Fruit fly (Drosophila melanogaster) whole organism, pupa: Measurements from ENCODE around the gene CAH4.

Source experiments
- CG14655 ChIP-seq: fragments of 200-800 bp; sonication (Bioruptor generic); optimal IDR thresholded peaks from 3 replicates; lab custom pipeline; 2017; ENCODE audit warnings: mild to moderate bottlenecking, missing biosample characterization, missing genetic modification reagents, missing genetic modification characterization
- CG15710 ChIP-seq: fragments of 200-800 bp; sonication (Bioruptor generic); optimal IDR thresholded peaks from 2 replicates; lab custom pipeline; 2018; ENCODE audit warnings: missing biosample characterization, mild to moderate bottlenecking, missing genetic modification characterization, moderate library complexity
- CG32121 ChIP-seq: fragments of 200-800 bp; sonication (Bioruptor generic); IDR thresholded peaks from 2 replicates; pipeline ENCODE4 v1.3.6; 2022; ENCODE audit warnings: missing biosample characterization, missing genetic modification characterization
- CG4496 ChIP-seq: fragments of 200-800 bp; sonication (Bioruptor generic); IDR thresholded peaks from 3 replicates; pipeline ENCODE4 v1.3.6; 2022; ENCODE audit warnings: missing biosample characterization, missing genetic modification characterization
- CG9948 ChIP-seq: fragments of 200-800 bp; sonication (Bioruptor generic); optimal IDR thresholded peaks from 2 replicates; lab custom pipeline; 2018; ENCODE audit warnings: missing biosample characterization, mild to moderate bottlenecking, missing genetic modification characterization, moderate library complexity
- EcR ChIP-seq: fragments of 200-800 bp; sonication (Bioruptor generic); optimal IDR thresholded peaks from 3 replicates; lab custom pipeline; 2019; ENCODE audit warnings: missing biosample characterization, missing genetic modification characterization, mild to moderate bottlenecking, moderate library complexity, missing genetic modification reagents
- fd96Ca ChIP-seq: fragments of 200-800 bp; sonication (Bioruptor generic); IDR thresholded peaks from 3 replicates; pipeline ENCODE4 v1.3.6; 2022; ENCODE audit warnings: missing biosample characterization, missing genetic modification characterization
- gl ChIP-seq: fragments of 200-800 bp; sonication (Bioruptor generic); optimal IDR thresholded peaks from 2 replicates; lab custom pipeline; 2018; ENCODE audit warnings: missing biosample characterization, mild to moderate bottlenecking, missing genetic modification characterization

- TF ChIP-seq CG9948 (no peak), fd96Ca (GFP tag; lab: Robert Waterston, UW) (no peak), CG4496 (GFP tag; lab: Robert Waterston, UW) (no peak), gl (tag; lab: Kevin White, UChicago) (no peak), CG32121 (GFP tag; lab: Robert Waterston, UW) (no peak), EcR (no peak), CG15710 (tag; lab: Kevin White, UChicago) (no peak), CG14655 (no peak)
These were observed 2.3 kb upstream of the CAH4 start, which contains the start of gene ppk22 for dm6 chr3R:24859701-24860100.
